In genomic region chrIV:14610942-14611724, ce11 we compare ENCODE assay signal across 1 worm cellular context.
TF ChIP-seq lines count a peak whose summit lies in the region.

No protein-coding gene starts in this region.

TF ChIP-seq in whole organism, L1 larva, 84 proteins besides CTCF, POLR2A, EP300 and RAD21 (continued from another document):
- TF ChIP-seq tlp-1 (tag; optimal IDR thresholded peaks at IDR 0.05; lab: Kevin White, UChicago) (no peak), tbx-2 (tag; optimal IDR thresholded peaks at IDR 0.05; lab: Kevin White, UChicago) (peak; percentile 59), nhr-237 (tag; optimal IDR thresholded peaks at IDR 0.05; lab: Kevin White, UChicago) (no peak), elt-2 (tag; optimal IDR thresholded peaks at IDR 0.05; lab: Kevin White, UChicago) (no peak), ceh-82 (tag; optimal IDR thresholded peaks at IDR 0.05; lab: Kevin White, UChicago) (peak in 1 of 3 experiments; percentile 2), nhr-77 (tag; optimal IDR thresholded peaks at IDR 0.05; lab: Kevin White, UChicago) (peak; percentile 60), alr-1 (tag; optimal IDR thresholded peaks at IDR 0.05; lab: Kevin White, UChicago; ENCODE audit: borderline replicate concordance) (no peak), mep-1 (tag; optimal IDR thresholded peaks at IDR 0.05; lab: Kevin White, UChicago) (peak; percentile 55), pax-3 (tag; optimal IDR thresholded peaks at IDR 0.05; lab: Kevin White, UChicago) (no peak), ceh-90 (tag; optimal IDR thresholded peaks at IDR 0.05; lab: Kevin White, UChicago) (no peak), efl-3 (GFP tag; optimal IDR thresholded peaks at IDR 0.05; lab: Kevin White, UChicago) (peak; percentile 14), lir-3 (tag; optimal IDR thresholded peaks at IDR 0.05; lab: Kevin White, UChicago; ENCODE audit: poor library complexity) (no peak), lin-15B (tag; optimal IDR thresholded peaks at IDR 0.05; lab: Kevin White, UChicago) (peak; percentile 55), lsy-2 (tag; optimal IDR thresholded peaks at IDR 0.05; lab: Kevin White, UChicago) (peak; percentile 48 to 56), nhr-90 (tag; optimal IDR thresholded peaks at IDR 0.05; lab: Kevin White, UChicago; ENCODE audit: poor library complexity) (peak; percentile 51), blmp-1 (tag; optimal IDR thresholded peaks at IDR 0.05; lab: Kevin White, UChicago) (peak; percentile 97), hlh-4 (tag; optimal IDR thresholded peaks at IDR 0.05; lab: Kevin White, UChicago) (no peak)
